Worm (Caenorhabditis elegans) whole organism, L1 larva: Measurements from ENCODE around the gene ZK792.7.

Experiments used
- aly-2 ChIP-seq: fragments of 150-350 bp; optimal IDR thresholded peaks from 2 replicates; lab custom pipeline; 2014; ENCODE audit warnings: missing biosample characterization, missing genetic modification characterization
- ceh-63 ChIP-seq: fragments of 200-800 bp; sonication (Bioruptor generic); optimal IDR thresholded peaks from 2 replicates; lab custom pipeline; 2018; ENCODE audit warnings: mild to moderate bottlenecking, missing genetic modification characterization, missing compliant biosample characterization
- ceh-8 ChIP-seq: fragments of 200-800 bp; sonication (Bioruptor generic); optimal IDR thresholded peaks from 2 replicates; lab custom pipeline; 2018; ENCODE audit warnings: mild to moderate bottlenecking, missing genetic modification characterization, moderate library complexity, missing compliant biosample characterization
- ceh-82 ChIP-seq, 3 experiments: fragments of 150-350 bp in 1 of 3; sonication (generic microtip) in 2 of 3; optimal IDR thresholded peaks; 2 replicates each; lab custom pipeline; 2014 to 2017; ENCODE audit warnings: missing biosample characterization in 3 of 3, missing genetic modification characterization in 3 of 3
- ceh-88 ChIP-seq: fragments of 200-800 bp; sonication (Bioruptor generic); IDR thresholded peaks from 2 replicates; pipeline ENCODE4 v1.3.6; 2022; ENCODE audit warnings: missing genetic modification characterization, missing compliant biosample characterization
- ceh-90 ChIP-seq: sonication (generic microtip); optimal IDR thresholded peaks from 2 replicates; lab custom pipeline; 2016; ENCODE audit warnings: missing genetic modification characterization, missing compliant biosample characterization
- dpl-1 ChIP-seq, 3 experiments: fragments of 150-350 bp in 2 of 3; sonication (generic microtip) in 1 of 3; optimal IDR thresholded peaks; 2 replicates each; lab custom pipeline; 2014 to 2017; ENCODE audit warnings: missing biosample characterization in 3 of 3, missing genetic modification characterization in 3 of 3, missing genetic modification reagents in 3 of 3
- efl-1 ChIP-seq, 4 experiments: fragments of 150-350 bp; optimal IDR thresholded peaks in 3 of 4; peaks in 1 of 4; 1 replicate in 1 of 4; 2 replicates in 3 of 4; lab custom pipeline; 2014; ENCODE audit warnings: missing biosample characterization in 2 of 4, missing genetic modification characterization in 2 of 4, missing genetic modification reagents in 2 of 4
- egl-13 ChIP-seq: sonication (generic microtip); optimal IDR thresholded peaks from 2 replicates; lab custom pipeline; 2016; ENCODE audit warnings: missing genotype, missing genetic modification reagents, missing genetic modification characterization, missing compliant biosample characterization
- egl-27 ChIP-seq, 2 experiments: fragments of 150-350 bp in 1 of 2; sonication (generic microtip); optimal IDR thresholded peaks; 3 replicates each; lab custom pipeline; 2017 to 2018; ENCODE audit warnings: missing biosample characterization in 2 of 2, missing genetic modification characterization in 2 of 2, missing genetic modification reagents in 2 of 2
- elt-2 ChIP-seq: sonication (generic microtip); optimal IDR thresholded peaks from 2 replicates; lab custom pipeline; 2016; ENCODE audit warnings: missing genetic modification characterization, mild to moderate bottlenecking, inconsistent platforms, missing compliant biosample characterization, missing genetic modification reagents
- ets-5 ChIP-seq: fragments of 200-800 bp; sonication (Bioruptor generic); IDR thresholded peaks from 2 replicates; pipeline ENCODE4 v1.3.6; 2022; ENCODE audit warnings: missing genetic modification characterization, missing compliant biosample characterization
- fkh-10 ChIP-seq: sonication (generic microtip); optimal IDR thresholded peaks from 2 replicates; lab custom pipeline; 2017; ENCODE audit warnings: missing biosample characterization, missing genetic modification reagents, missing genetic modification characterization
- fkh-4 ChIP-seq: sonication (generic microtip); optimal IDR thresholded peaks from 2 replicates; lab custom pipeline; 2016; ENCODE audit warnings: missing compliant biosample characterization, missing genetic modification characterization, borderline replicate concordance
- fkh-8 ChIP-seq: sonication (generic microtip); optimal IDR thresholded peaks from 2 replicates; lab custom pipeline; 2016; ENCODE audit warnings: mild to moderate bottlenecking, missing genetic modification characterization, missing compliant biosample characterization
- hpl-2 ChIP-seq: fragments of 150-350 bp; optimal IDR thresholded peaks from 2 replicates; lab custom pipeline; 2014; ENCODE audit warnings: missing biosample characterization, missing genetic modification reagents, missing genetic modification characterization
- irx-1 ChIP-seq: sonication (generic microtip); optimal IDR thresholded peaks from 2 replicates; lab custom pipeline; 2016; ENCODE audit warnings: missing genetic modification characterization, missing compliant biosample characterization
- jun-1 ChIP-seq: fragments of 150-350 bp; optimal IDR thresholded peaks from 2 replicates; lab custom pipeline; 2014; ENCODE audit warnings: missing biosample characterization, missing genetic modification reagents, missing genetic modification characterization
- lin-13 ChIP-seq: fragments of 150-350 bp; optimal IDR thresholded peaks from 2 replicates; lab custom pipeline; 2014; ENCODE audit warnings: missing biosample characterization, missing genetic modification reagents, missing genetic modification characterization
- lin-35 ChIP-seq, 2 experiments: fragments of 150-350 bp; optimal IDR thresholded peaks; 2 replicates each; lab custom pipeline; 2014; ENCODE audit warnings: missing biosample characterization in 2 of 2, missing genetic modification characterization in 2 of 2, missing genetic modification reagents in 2 of 2
- lir-3 ChIP-seq: sonication (generic microtip); optimal IDR thresholded peaks from 2 replicates; lab custom pipeline; 2016; ENCODE audit warnings: mild to moderate bottlenecking, missing genetic modification characterization, moderate library complexity, missing compliant biosample characterization; ENCODE audit not compliant: poor library complexity
- lsy-2 ChIP-seq, 2 experiments: fragments of 150-350 bp; optimal IDR thresholded peaks; 2 replicates each; lab custom pipeline; 2014; ENCODE audit warnings: missing biosample characterization in 2 of 2, missing genetic modification characterization in 2 of 2
- mab-9 ChIP-seq: fragments of 200-800 bp; sonication (Bioruptor generic); IDR thresholded peaks from 2 replicates; pipeline ENCODE4 v1.3.6; 2022; ENCODE audit warnings: missing genetic modification reagents, missing genetic modification characterization, missing compliant biosample characterization
- nhr-11 ChIP-seq: fragments of 150-350 bp; optimal IDR thresholded peaks from 2 replicates; lab custom pipeline; 2014; ENCODE audit warnings: missing biosample characterization, missing genetic modification characterization
- nhr-12 ChIP-seq: sonication (generic microtip); optimal IDR thresholded peaks from 2 replicates; lab custom pipeline; 2017; ENCODE audit warnings: missing biosample characterization, missing genetic modification characterization
- nhr-19 ChIP-seq: fragments of 200-800 bp; sonication (Bioruptor generic); conservative IDR thresholded peaks from 2 replicates; pipeline ENCODE4 v1.3.6; 2022; ENCODE audit warnings: missing genetic modification characterization, missing compliant biosample characterization
- nhr-76 ChIP-seq: sonication (generic microtip); optimal IDR thresholded peaks from 2 replicates; lab custom pipeline; 2017; ENCODE audit warnings: missing biosample characterization, missing genetic modification characterization
- nhr-77 ChIP-seq: fragments of 150-350 bp; optimal IDR thresholded peaks from 2 replicates; lab custom pipeline; 2014; ENCODE audit warnings: missing biosample characterization, missing genetic modification characterization
- nhr-84 ChIP-seq: sonication (generic microtip); optimal IDR thresholded peaks from 2 replicates; lab custom pipeline; 2017; ENCODE audit warnings: missing biosample characterization, missing genetic modification characterization
- nhr-85 ChIP-seq: sonication (generic microtip); peaks from one replicate; lab custom pipeline; 2016; ENCODE audit warnings: missing genetic modification characterization, inconsistent platforms, missing compliant biosample characterization
- pax-3 ChIP-seq: fragments of 200-800 bp; sonication (Bioruptor generic); optimal IDR thresholded peaks from 2 replicates; lab custom pipeline; 2018; ENCODE audit warnings: mild to moderate bottlenecking, missing genetic modification characterization, moderate library complexity, missing compliant biosample characterization
- pqm-1 ChIP-seq: sonication (generic microtip); optimal IDR thresholded peaks from 3 replicates; lab custom pipeline; 2017; ENCODE audit warnings: missing biosample characterization, missing genetic modification characterization
- rnt-1 ChIP-seq: sonication (generic microtip); optimal IDR thresholded peaks from 2 replicates; lab custom pipeline; 2016; ENCODE audit warnings: mild to moderate bottlenecking, missing genetic modification characterization, moderate library complexity, missing compliant biosample characterization
- snpc-4 ChIP-seq: fragments of 150-350 bp; optimal IDR thresholded peaks from 2 replicates; lab custom pipeline; 2014; ENCODE audit warnings: missing biosample characterization, missing genetic modification characterization
- sox-4 ChIP-seq: sonication (generic microtip); optimal IDR thresholded peaks from 2 replicates; lab custom pipeline; 2016; ENCODE audit warnings: missing genetic modification characterization, missing compliant biosample characterization
- sptf-1 ChIP-seq: fragments of 150-350 bp; optimal IDR thresholded peaks from 2 replicates; lab custom pipeline; 2014; ENCODE audit warnings: missing biosample characterization, missing genetic modification characterization
- sup-37 ChIP-seq: fragments of 200-800 bp; sonication (Bioruptor generic); optimal IDR thresholded peaks from 2 replicates; lab custom pipeline; 2018; ENCODE audit warnings: mild to moderate bottlenecking, missing genetic modification characterization, missing compliant biosample characterization
- swsn-7 ChIP-seq: sonication (generic microtip); optimal IDR thresholded peaks from 2 replicates; lab custom pipeline; 2016; ENCODE audit warnings: missing genetic modification characterization, missing compliant biosample characterization
- tlp-1 ChIP-seq: fragments of 150-350 bp; optimal IDR thresholded peaks from 2 replicates; lab custom pipeline; 2014; ENCODE audit warnings: missing biosample characterization, missing genetic modification characterization
- unc-130 ChIP-seq: fragments of 150-350 bp; optimal IDR thresholded peaks from 2 replicates; lab custom pipeline; 2017; ENCODE audit warnings: missing biosample characterization, missing genetic modification characterization, inconsistent platforms
- unc-62 ChIP-seq: fragments of 150-350 bp; optimal IDR thresholded peaks from 2 replicates; lab custom pipeline; 2014; ENCODE audit warnings: missing biosample characterization, missing genetic modification reagents, missing genetic modification characterization
- unc-86 ChIP-seq: sonication (generic microtip); optimal IDR thresholded peaks from 2 replicates; lab custom pipeline; 2016; ENCODE audit warnings: missing genetic modification characterization, missing compliant biosample characterization
- vab-15 ChIP-seq: sonication (generic microtip); optimal IDR thresholded peaks from 2 replicates; lab custom pipeline; 2017; ENCODE audit warnings: missing genotype, mild to moderate bottlenecking, missing genetic modification characterization, missing compliant biosample characterization
- zip-4 ChIP-seq: fragments of 200-800 bp; sonication (Bioruptor generic); optimal IDR thresholded peaks from 2 replicates; lab custom pipeline; 2018; ENCODE audit warnings: mild to moderate bottlenecking, missing genetic modification characterization, moderate library complexity, missing compliant biosample characterization

Gene ZK792.7

DNA sequence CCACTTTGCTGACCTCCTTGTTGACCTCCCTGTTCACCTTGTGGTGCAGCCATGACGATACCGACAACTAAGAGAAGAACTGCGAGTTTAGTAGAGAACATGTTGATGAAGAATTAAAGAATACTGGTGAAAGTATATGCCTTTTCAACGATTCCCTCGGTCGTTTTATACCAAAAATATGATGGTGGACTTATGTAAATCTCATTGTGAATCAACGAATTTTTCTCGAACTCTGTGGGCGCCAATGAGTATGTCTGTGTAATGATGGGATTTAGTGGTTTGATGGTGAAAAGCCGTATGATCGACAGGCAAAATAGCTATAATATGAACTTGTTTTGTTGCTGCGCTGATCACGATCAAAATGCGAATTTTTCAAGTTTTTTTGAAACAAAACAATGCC is 43.0 kb downstream of the ZK792.7 start, which contains the start of gene K01A6.8:
K01A6.8 (minus strand) TSS at position 101 of the 400 bp plus-strand sequence.
- no peak for TF ChIP-seq lsy-2 (tag; optimal IDR thresholded peaks at IDR 0.05; lab: Kevin White, UChicago)
- no peak for TF ChIP-seq unc-62 (GFP tag; lab: Kevin White, UChicago)
- TF ChIP-seq efl-1 (optimal IDR thresholded peaks at IDR 0.05; lab: Kevin White, UChicago): no peak
- peak in 1 of 2 experiments; percentile 32 for TF ChIP-seq efl-1 (GFP tag; optimal IDR thresholded peaks at IDR 0.05 in 1 of 2; lab: Kevin White, UChicago)
- no peak for TF ChIP-seq sox-4 (tag; lab: Kevin White, UChicago)

ce11 chrIV:11738092-11738617 is 43.9 kb downstream of the ZK792.7 start, which contains the start of gene K01A6.7:
K01A6.7 (minus strand) TSS chrIV:11738567.
- TF ChIP-seq egl-13 (tag; lab: Kevin White, UChicago): no peak
- TF ChIP-seq nhr-12 (tag; lab: Kevin White, UChicago): no peak
- TF ChIP-seq zip-4: no peak
- TF ChIP-seq fkh-8 (tag; lab: Kevin White, UChicago): no peak
- TF ChIP-seq mab-9: no peak
- TF ChIP-seq pqm-1: no peak
- no peak for TF ChIP-seq swsn-7 (tag; lab: Kevin White, UChicago)
- no peak for TF ChIP-seq elt-2 (tag; lab: Kevin White, UChicago)
- TF ChIP-seq rnt-1 (tag; lab: Kevin White, UChicago): no peak
- TF ChIP-seq lin-13 (GFP tag; lab: Kevin White, UChicago): no peak
- TF ChIP-seq ceh-63 (GFP tag; lab: Kevin White, UChicago): no peak
- no peak for TF ChIP-seq sup-37 (GFP tag; lab: Kevin White, UChicago)
- TF ChIP-seq nhr-19 (GFP tag; lab: Robert Waterston, UW): no peak
- no peak for TF ChIP-seq egl-27 (tag; optimal IDR thresholded peaks at IDR 0.05; lab: Kevin White, UChicago)
- TF ChIP-seq vab-15 (tag; lab: Kevin White, UChicago): no peak
- no peak for TF ChIP-seq nhr-84 (tag; lab: Kevin White, UChicago)
- no peak for TF ChIP-seq irx-1 (tag; lab: Kevin White, UChicago)
- no peak for TF ChIP-seq unc-130

DNA sequence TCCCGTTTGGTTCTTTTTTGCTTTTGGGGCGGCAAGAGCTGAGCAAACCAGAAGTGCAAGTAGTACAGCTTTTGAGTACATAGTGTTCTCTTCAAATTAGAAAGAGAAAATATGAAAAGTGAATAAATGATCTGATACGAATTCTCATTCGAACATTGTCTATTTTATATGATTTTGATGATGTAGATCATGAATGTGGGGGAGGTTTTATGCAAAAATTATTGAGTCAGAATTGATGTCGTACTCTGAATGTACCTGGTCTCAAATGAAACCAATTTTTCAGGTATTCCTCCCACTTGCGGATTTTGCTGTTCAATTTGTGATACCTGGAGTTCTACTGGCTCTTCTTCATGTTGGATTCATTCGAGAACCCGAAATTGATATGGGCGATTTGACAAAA is 46.0 kb downstream of the ZK792.7 start, which contains the start of gene K01A6.4:
K01A6.4 (minus strand) TSS at position 101 of the 400 bp plus-strand sequence.
- TF ChIP-seq fkh-10 (GFP tag; lab: Kevin White, UChicago): no peak

- TF ChIP-seq fkh-4 (no peak), efl-1 (optimal IDR thresholded peaks at IDR 0.05; lab: Kevin White, UChicago) (no peak), efl-1 (GFP tag; optimal IDR thresholded peaks at IDR 0.05 in 1 of 2; lab: Kevin White, UChicago) (no peak), ceh-88 (no peak), aly-2 (tag; lab: Kevin White, UChicago) (no peak), pax-3 (tag; lab: Kevin White, UChicago) (no peak), lin-35 (GFP tag; optimal IDR thresholded peaks at IDR 0.05; lab: Kevin White, UChicago) (no peak), lin-13 (GFP tag; lab: Kevin White, UChicago) (no peak), lir-3 (no peak), pqm-1 (no peak), ceh-90 (no peak), ceh-82 (tag; optimal IDR thresholded peaks at IDR 0.05; lab: Kevin White, UChicago) (no peak), ets-5 (no peak)
Observed at ce11 chrIV:11742406-11742805, 48.2 kb downstream of the ZK792.7 start, which contains the start of gene K01A6.5. K01A6.5 (plus strand) TSS chrIV:11742706.

- TF ChIP-seq unc-86 (tag; lab: Kevin White, UChicago) (no peak), tlp-1 (tag; lab: Kevin White, UChicago) (no peak), vab-15 (tag; lab: Kevin White, UChicago) (no peak), irx-1 (tag; lab: Kevin White, UChicago) (no peak), dpl-1 (GFP tag; optimal IDR thresholded peaks at IDR 0.05; lab: Kevin White, UChicago) (no peak), snpc-4 (tag; lab: Kevin White, UChicago) (no peak), sptf-1 (no peak), swsn-7 (tag; lab: Kevin White, UChicago) (no peak), ceh-8 (GFP tag; lab: Kevin White, UChicago) (no peak), zip-4 (no peak), efl-1 (optimal IDR thresholded peaks at IDR 0.05; lab: Kevin White, UChicago) (no peak), efl-1 (GFP tag; optimal IDR thresholded peaks at IDR 0.05 in 1 of 2; lab: Kevin White, UChicago) (no peak), nhr-11 (no peak), hpl-2 (GFP tag; lab: Kevin White, UChicago) (no peak), jun-1 (tag; lab: Kevin White, UChicago) (no peak), egl-13 (tag; lab: Kevin White, UChicago) (no peak), nhr-77 (tag; lab: Kevin White, UChicago) (no peak), elt-2 (tag; lab: Kevin White, UChicago) (no peak), nhr-19 (GFP tag; lab: Robert Waterston, UW) (no peak), nhr-85 (tag; lab: Kevin White, UChicago) (no peak), nhr-76 (tag; lab: Kevin White, UChicago) (no peak)
Observed at ce11 chrIV:11743813-11744212, 49.6 kb downstream of the ZK792.7 start.
